Worm (Caenorhabditis elegans) whole organism, young adult: ENCODE data around the gene zmp-5.

Experiments
- B0336.3 ChIP-seq: fragments of 200-800 bp; sonication (Bioruptor generic); IDR thresholded peaks from 2 replicates; pipeline ENCODE4 v1.3.6; 2022; ENCODE audit warnings: missing genetic modification characterization, missing compliant biosample characterization
- ama-1 ChIP-seq, 3 experiments: fragments of 150-350 bp in 1 of 3; sonication (generic microtip) in 2 of 3; optimal IDR thresholded peaks; 2 replicates each; lab custom pipeline; 2014 to 2018; ENCODE audit warnings: missing biosample characterization in 2 of 3, missing genetic modification characterization in 2 of 3, missing genetic modification reagents in 2 of 3
- ceh-40 ChIP-seq: fragments of 200-800 bp; sonication (Bioruptor generic); IDR thresholded peaks from 2 replicates; pipeline ENCODE4 v1.3.6; 2022; ENCODE audit warnings: missing genetic modification characterization, missing compliant biosample characterization
- dox-1 ChIP-seq: fragments of 200-800 bp; sonication (Bioruptor generic); IDR thresholded peaks from 2 replicates; pipeline ENCODE4 v1.3.6; 2022; ENCODE audit warnings: missing genetic modification reagents, missing genetic modification characterization, missing compliant biosample characterization
- efl-1 ChIP-seq: fragments of 150-350 bp; optimal IDR thresholded peaks from 2 replicates; lab custom pipeline; 2014; ENCODE audit warnings: missing biosample characterization, missing genetic modification reagents, missing genetic modification characterization
- ets-4 ChIP-seq: fragments of 200-800 bp; sonication (Bioruptor generic); optimal IDR thresholded peaks from 2 replicates; lab custom pipeline; 2018; ENCODE audit warnings: mild to moderate bottlenecking, missing genetic modification characterization, missing compliant biosample characterization
- lir-1 ChIP-seq: fragments of 200-800 bp; sonication (Bioruptor generic); conservative IDR thresholded peaks from 2 replicates; pipeline ENCODE4 v1.3.6; 2022; ENCODE audit warnings: missing genetic modification reagents, missing genetic modification characterization, missing compliant biosample characterization
- madf-8 ChIP-seq: fragments of 200-800 bp; sonication (Bioruptor generic); conservative IDR thresholded peaks from 2 replicates; pipeline ENCODE4 v1.3.6; 2022; ENCODE audit warnings: missing genetic modification reagents, missing genetic modification characterization, missing compliant biosample characterization
- rcor-1 ChIP-seq: fragments of 200-800 bp; sonication (Bioruptor generic); IDR thresholded peaks from 2 replicates; pipeline ENCODE4 v1.3.6; 2022; ENCODE audit warnings: missing genetic modification reagents, missing genetic modification characterization, missing compliant biosample characterization

DNA sequence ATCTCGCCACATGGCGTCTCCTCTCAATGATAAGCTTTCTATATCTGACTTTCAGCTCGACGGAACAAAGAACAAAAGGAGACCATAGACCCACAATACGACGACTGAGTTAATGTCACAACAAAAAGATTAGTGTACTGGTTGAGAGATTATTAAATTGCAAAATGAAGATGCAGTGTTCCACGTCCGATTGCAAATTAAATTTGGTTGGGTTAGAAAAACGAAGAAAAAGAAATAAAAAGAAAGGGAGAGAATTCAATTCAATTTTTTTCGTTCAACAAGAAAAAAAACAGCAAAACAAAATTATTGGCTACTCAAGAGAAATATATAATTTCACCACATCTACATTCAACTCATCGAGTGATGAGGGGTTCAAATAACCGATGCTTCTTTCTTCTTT is 15.5 kb upstream of the zmp-5 start:
- TF ChIP-seq efl-1 (GFP tag; lab: Kevin White, UChicago) (no peak), ceh-40 (GFP tag; lab: Robert Waterston, UW) (no peak), rcor-1 (GFP tag; lab: Robert Waterston, UW) (no peak), ets-4 (GFP tag; lab: Kevin White, UChicago) (no peak), dox-1 (no peak), lir-1 (GFP tag; lab: Robert Waterston, UW) (no peak), B0336.3 (no peak), madf-8 (GFP tag; lab: Robert Waterston, UW) (no peak), ama-1 (optimal IDR thresholded peaks at IDR 0.05; lab: Kevin White, UChicago) (no peak), ama-1 (GFP tag; optimal IDR thresholded peaks at IDR 0.05; lab: Kevin White, UChicago) (no peak)
